Worm (Caenorhabditis elegans) whole organism, early embryonic: ENCODE measurements around the gene brap-2.

ENCODE experiments used
- B0310.2 ChIP-seq: sonication (generic microtip); optimal IDR thresholded peaks from 2 replicates; lab custom pipeline; 2016; ENCODE audit warnings: mild to moderate bottlenecking, missing genetic modification characterization, missing compliant biosample characterization
- F13C5.2 ChIP-seq: sonication (generic microtip); optimal IDR thresholded peaks from 2 replicates; lab custom pipeline; 2017; ENCODE audit warnings: mild to moderate bottlenecking, missing genetic modification characterization, inconsistent platforms, missing compliant biosample characterization
- aly-1 ChIP-seq: sonication (generic microtip); optimal IDR thresholded peaks from 2 replicates; lab custom pipeline; 2016; ENCODE audit warnings: missing genetic modification characterization, missing compliant biosample characterization
- ama-1 ChIP-seq: fragments of 150-350 bp; optimal IDR thresholded peaks from 2 replicates; lab custom pipeline; 2014
- ceh-36 ChIP-seq: sonication (generic microtip); optimal IDR thresholded peaks from 2 replicates; lab custom pipeline; 2016; ENCODE audit warnings: missing genetic modification characterization, inconsistent platforms, missing compliant biosample characterization
- ets-7 ChIP-seq: sonication (generic microtip); optimal IDR thresholded peaks from 2 replicates; lab custom pipeline; 2016; ENCODE audit warnings: missing genotype, missing genetic modification characterization, missing compliant biosample characterization
- flt-1 ChIP-seq: fragments of 200-800 bp; sonication (Bioruptor generic); IDR thresholded peaks from 2 replicates; pipeline ENCODE4 v1.3.6; 2022; ENCODE audit warnings: missing genetic modification characterization, missing compliant biosample characterization
- hnd-1 ChIP-seq: sonication (generic microtip); optimal IDR thresholded peaks from 2 replicates; lab custom pipeline; 2016; ENCODE audit warnings: missing genetic modification characterization, missing compliant biosample characterization
- pes-1 ChIP-seq: fragments of 200-800 bp; sonication (Bioruptor generic); IDR thresholded peaks from 2 replicates; pipeline ENCODE4 v1.3.6; 2022; ENCODE audit warnings: missing genetic modification reagents, missing genetic modification characterization, missing compliant biosample characterization

DNA sequence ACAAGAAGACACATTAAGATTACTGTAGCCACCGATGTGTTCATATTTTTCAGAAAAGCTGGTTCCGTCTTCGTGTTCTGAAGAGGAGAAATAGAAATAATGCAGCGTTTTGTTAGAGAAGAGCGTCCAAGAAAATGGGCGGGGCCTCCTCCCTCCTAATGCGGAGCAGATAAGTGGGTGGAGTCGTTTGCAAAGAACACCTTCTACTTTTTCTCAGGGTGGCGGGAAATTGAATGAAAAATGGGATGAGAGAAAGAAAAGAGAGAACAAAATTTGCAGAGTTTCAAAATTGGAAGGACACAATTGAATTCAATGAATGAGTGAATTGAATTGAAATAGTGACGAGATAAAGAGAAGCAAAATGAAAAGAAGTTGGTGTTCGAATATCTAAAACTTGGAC is 27.3 kb downstream of the brap-2 start, which contains the start of gene F09E5.16:
- TF ChIP-seq ama-1 (lab: Kevin White, UChicago) (no peak), flt-1 (GFP tag; lab: Robert Waterston, UW) (no peak), ets-7 (tag; lab: Kevin White, UChicago) (no peak), F13C5.2 (tag; lab: Kevin White, UChicago) (no peak), ceh-36 (tag; lab: Kevin White, UChicago) (no peak), aly-1 (tag; lab: Kevin White, UChicago) (no peak), pes-1 (GFP tag; lab: Robert Waterston, UW) (no peak), B0310.2 (no peak), hnd-1 (tag; lab: Kevin White, UChicago) (no peak)
